Fruit fly (Drosophila melanogaster) whole organism, wandering third instar larva: ENCODE data around the gene CG15283.
A peak's percentile ranks its signal among the peaks of the same experiment; 100 is the strongest.

ENCODE experiments used
- CG32264 ChIP-seq: fragments of 200-800 bp; sonication (Bioruptor generic); optimal IDR thresholded peaks from 2 replicates; lab custom pipeline; 2016; ENCODE audit warnings: missing biosample characterization, missing genetic modification characterization
- Dfd ChIP-seq: fragments of >200 bp; optimal IDR thresholded peaks from 2 replicates; lab custom pipeline; 2017; ENCODE audit warnings: missing biosample characterization, missing genetic modification characterization
- h ChIP-seq: fragments of 200-800 bp; sonication (Bioruptor generic); optimal IDR thresholded peaks from 3 replicates; lab custom pipeline; 2016; ENCODE audit warnings: missing biosample characterization, mild to moderate bottlenecking, missing genetic modification characterization
- jim ChIP-seq: fragments of 175-275, 200-325 bp; sonication (Bioruptor generic); optimal IDR thresholded peaks from 2 replicates; lab custom pipeline; 2016; ENCODE audit warnings: missing biosample characterization, mild to moderate bottlenecking, missing genetic modification characterization
- psq ChIP-seq: fragments of 200-800 bp; sonication (Bioruptor generic); optimal IDR thresholded peaks from 3 replicates; lab custom pipeline; 2017; ENCODE audit warnings: missing biosample characterization, mild to moderate bottlenecking, missing genetic modification characterization, moderate library complexity

- TF ChIP-seq h (GFP tag; lab: Kevin White, UChicago), result peak; percentile 31
- TF ChIP-seq psq (GFP tag; lab: Kevin White, UChicago), result no peak
- no peak for TF ChIP-seq jim (GFP tag; lab: Kevin White, UChicago)
- no peak for TF ChIP-seq CG32264 (GFP tag; lab: Kevin White, UChicago)
- no peak for TF ChIP-seq Dfd (GFP tag; lab: Kevin White, UChicago)
Measured at dm6 chr2L:14400676-14401075, 50.0 kb downstream of the CG15283 start.
